Worm (Caenorhabditis elegans): ENCODE results near the gene col-19.

The col-19 gene

ce11 chrX:423757-424156, 2.2 kb downstream of the col-19 start:
- no peak for TF ChIP-seq hnd-1 (tag; optimal IDR thresholded peaks at IDR 0.05)
- no peak for TF ChIP-seq tbx-37 (GFP tag; conservative IDR thresholded peaks at IDR 0.05)
- TF ChIP-seq pes-1 (GFP tag; IDR thresholded peaks at IDR 0.05) = no peak
- no peak for TF ChIP-seq aly-1 (tag; optimal IDR thresholded peaks at IDR 0.05)
- TF ChIP-seq ceh-13 (GFP tag; optimal IDR thresholded peaks at IDR 0.05) = no peak
- no peak for TF ChIP-seq ets-7 (tag; optimal IDR thresholded peaks at IDR 0.05)
- no peak for TF ChIP-seq hmg-4 (GFP tag; optimal IDR thresholded peaks at IDR 0.05)
- no peak for TF ChIP-seq B0310.2 (tag; optimal IDR thresholded peaks at IDR 0.05)
- TF ChIP-seq hmbx-1 (tag; optimal IDR thresholded peaks at IDR 0.05) = no peak
- TF ChIP-seq ama-1 (optimal IDR thresholded peaks at IDR 0.05) = no peak
- TF ChIP-seq sea-1 (GFP tag; conservative IDR thresholded peaks at IDR 0.05) = no peak
- no peak for TF ChIP-seq tbx-11 (GFP tag; IDR thresholded peaks at IDR 0.05)

- TF ChIP-seq F13C5.2 (tag; optimal IDR thresholded peaks at IDR 0.05) (no peak), ceh-36 (tag; optimal IDR thresholded peaks at IDR 0.05) (no peak), pes-1 (GFP tag; IDR thresholded peaks at IDR 0.05) (no peak), hnd-1 (tag; optimal IDR thresholded peaks at IDR 0.05) (no peak), flt-1 (GFP tag; IDR thresholded peaks at IDR 0.05) (no peak), hmg-4 (GFP tag; optimal IDR thresholded peaks at IDR 0.05) (no peak), sea-1 (GFP tag; conservative IDR thresholded peaks at IDR 0.05) (no peak), ceh-13 (GFP tag; optimal IDR thresholded peaks at IDR 0.05) (no peak)
Observed at ce11 chrX:425535-425934, 4.0 kb downstream of the col-19 start, which contains the start of gene ZK1193.2. TSS of gene ZK1193.2 (minus strand) at chrX:425635.

ce11 chrX:431596-431995, 10.1 kb downstream of the col-19 start:
- TF ChIP-seq tbx-37 (GFP tag; conservative IDR thresholded peaks at IDR 0.05) = no peak
- TF ChIP-seq hmg-4 (GFP tag; optimal IDR thresholded peaks at IDR 0.05) = peak; percentile 13

- TF ChIP-seq flt-1 (GFP tag; IDR thresholded peaks at IDR 0.05) (no peak), hmg-4 (GFP tag; optimal IDR thresholded peaks at IDR 0.05) (no peak), B0310.2 (tag; optimal IDR thresholded peaks at IDR 0.05) (no peak), aly-1 (tag; optimal IDR thresholded peaks at IDR 0.05) (no peak)
Observed at ce11 chrX:433029-433693, 11.7 kb downstream of the col-19 start.

ce11 chrX:433747-434146, 12.2 kb downstream of the col-19 start, which contains the start of gene dve-1:
TSS of gene dve-1 (minus strand) at chrX:433812.
- no peak for TF ChIP-seq tra-4 (tag; optimal IDR thresholded peaks at IDR 0.05)
- no peak for TF ChIP-seq B0310.2 (tag; optimal IDR thresholded peaks at IDR 0.05)
- TF ChIP-seq ceh-36 (tag; optimal IDR thresholded peaks at IDR 0.05) = no peak
- no peak for TF ChIP-seq hmbx-1 (tag; optimal IDR thresholded peaks at IDR 0.05)
- TF ChIP-seq F13C5.2 (tag; optimal IDR thresholded peaks at IDR 0.05) = no peak
- TF ChIP-seq ceh-13 (GFP tag; optimal IDR thresholded peaks at IDR 0.05) = no peak
- no peak for TF ChIP-seq hmg-4 (GFP tag; optimal IDR thresholded peaks at IDR 0.05)
- no peak for TF ChIP-seq scrt-1 (GFP tag; IDR thresholded peaks at IDR 0.05)
- no peak for TF ChIP-seq ama-1 (optimal IDR thresholded peaks at IDR 0.05)
- no peak for TF ChIP-seq tbx-37 (GFP tag; conservative IDR thresholded peaks at IDR 0.05)
- no peak for TF ChIP-seq flt-1 (GFP tag; IDR thresholded peaks at IDR 0.05)
- no peak for TF ChIP-seq ets-7 (tag; optimal IDR thresholded peaks at IDR 0.05)
- TF ChIP-seq tbx-11 (GFP tag; IDR thresholded peaks at IDR 0.05) = no peak
- TF ChIP-seq hnd-1 (tag; optimal IDR thresholded peaks at IDR 0.05) = no peak
- TF ChIP-seq aly-1 (tag; optimal IDR thresholded peaks at IDR 0.05) = no peak
- TF ChIP-seq pes-1 (GFP tag; IDR thresholded peaks at IDR 0.05) = no peak

ce11 chrX:438396-438795, 16.9 kb downstream of the col-19 start:
- TF ChIP-seq aly-1 (tag; optimal IDR thresholded peaks at IDR 0.05) = no peak
- TF ChIP-seq B0310.2 (tag; optimal IDR thresholded peaks at IDR 0.05) = no peak
- no peak for TF ChIP-seq scrt-1 (GFP tag; IDR thresholded peaks at IDR 0.05)

- no peak for TF ChIP-seq tbx-11 (GFP tag; IDR thresholded peaks at IDR 0.05)
- TF ChIP-seq aly-1 (tag; optimal IDR thresholded peaks at IDR 0.05) = no peak
- TF ChIP-seq hmg-4 (GFP tag; optimal IDR thresholded peaks at IDR 0.05) = no peak
Observed at ce11 chrX:439031-439430, 17.5 kb downstream of the col-19 start.

ce11 chrX:440420-440819, 18.9 kb downstream of the col-19 start:
- TF ChIP-seq tra-4 (tag; optimal IDR thresholded peaks at IDR 0.05) = no peak
- TF ChIP-seq scrt-1 (GFP tag; IDR thresholded peaks at IDR 0.05) = no peak
- TF ChIP-seq tbx-37 (GFP tag; conservative IDR thresholded peaks at IDR 0.05) = no peak
- TF ChIP-seq hmg-4 (GFP tag; optimal IDR thresholded peaks at IDR 0.05) = no peak
- no peak for TF ChIP-seq sea-1 (GFP tag; conservative IDR thresholded peaks at IDR 0.05)
- TF ChIP-seq pes-1 (GFP tag; IDR thresholded peaks at IDR 0.05) = no peak
- TF ChIP-seq tbx-11 (GFP tag; IDR thresholded peaks at IDR 0.05) = no peak
- TF ChIP-seq B0310.2 (tag; optimal IDR thresholded peaks at IDR 0.05) = no peak
- TF ChIP-seq ama-1 (optimal IDR thresholded peaks at IDR 0.05) = no peak
- TF ChIP-seq ceh-13 (GFP tag; optimal IDR thresholded peaks at IDR 0.05) = no peak
- no peak for TF ChIP-seq flt-1 (GFP tag; IDR thresholded peaks at IDR 0.05)

ce11 chrX:443433-443832, 21.9 kb downstream of the col-19 start:
- TF ChIP-seq pes-1 (GFP tag; IDR thresholded peaks at IDR 0.05) = peak; percentile 21; the same call in 1 of the 2 replicates
